Worm (Caenorhabditis elegans): ENCODE results near the gene srh-171.

DNA sequence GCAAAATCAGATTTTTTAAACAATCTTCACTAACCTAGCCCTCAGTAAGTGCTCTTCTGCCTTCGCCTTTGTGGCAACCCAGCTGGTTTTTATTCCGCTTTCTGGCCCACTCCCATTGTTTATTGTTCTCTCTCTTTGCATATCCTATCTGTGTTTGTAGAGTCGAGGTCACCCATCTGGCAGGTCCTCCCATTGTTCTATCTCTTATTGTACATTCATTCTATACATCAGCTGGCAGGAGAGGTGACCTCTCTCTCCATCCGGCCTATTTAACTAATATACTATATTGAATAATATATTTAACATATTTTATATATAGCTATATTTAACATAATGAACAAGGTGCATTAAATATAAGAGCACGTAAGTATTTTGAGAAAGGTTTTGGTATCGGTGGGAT is 3.5 kb upstream of the srh-171 start:
- no peak for TF ChIP-seq sup-37 (GFP tag; optimal IDR thresholded peaks at IDR 0.05)
- no peak for TF ChIP-seq snpc-4 (tag; optimal IDR thresholded peaks at IDR 0.05)
- no peak for TF ChIP-seq skn-1 (tag; optimal IDR thresholded peaks at IDR 0.05)
- no peak for TF ChIP-seq rnt-1 (tag; optimal IDR thresholded peaks at IDR 0.05)
